Worm (Caenorhabditis elegans): ENCODE measurements around the gene srbc-36.

srbc-36 gene

ce11 chrV:3506252-3506651 is 15.9 kb upstream of the srbc-36 start, which contains the start of gene ugt-64:
Gene ugt-64 (minus strand): TSS chrV:3506352.
- peak; percentile 24 for TF ChIP-seq lsl-1 (GFP tag; optimal IDR thresholded peaks at IDR 0.05)

DNA sequence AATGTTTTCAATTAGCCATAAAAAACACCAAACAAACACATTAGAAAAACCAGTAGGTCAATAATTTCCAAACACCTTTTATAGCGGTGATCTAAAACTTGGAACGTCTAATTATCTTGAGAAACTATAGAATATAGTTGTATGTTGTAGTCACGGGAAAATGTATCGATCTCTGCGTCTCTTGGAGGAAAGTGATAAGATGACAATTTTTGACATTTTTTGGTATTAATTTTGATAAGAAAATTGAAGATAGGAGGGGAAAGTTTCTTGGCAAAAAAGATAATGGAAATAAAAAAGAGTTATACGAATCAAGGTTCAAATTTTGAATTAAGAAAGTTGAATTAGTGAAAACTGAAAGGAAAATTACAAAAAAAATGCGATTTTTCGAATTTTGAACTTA is 15.4 kb upstream of the srbc-36 start:
- TF ChIP-seq madf-10 (tag; optimal IDR thresholded peaks at IDR 0.05) (no peak), pha-4 (tag; optimal IDR thresholded peaks at IDR 0.05) (peak; percentile 48), atf-7 (tag; optimal IDR thresholded peaks at IDR 0.05) (peak; percentile 26), unc-62 (GFP tag; optimal IDR thresholded peaks at IDR 0.05) (peak; percentile 62), nhr-90 (tag; optimal IDR thresholded peaks at IDR 0.05) (no peak), tbp1 (GFP tag; optimal IDR thresholded peaks at IDR 0.05) (peak; percentile 21), T07F8.4 (tag; optimal IDR thresholded peaks at IDR 0.05) (no peak), madf-3 (GFP tag; IDR thresholded peaks at IDR 0.05) (no peak), nhr-80 (tag; optimal IDR thresholded peaks at IDR 0.05) (peak; percentile 79)

ce11 chrV:3502038-3502437 is 11.7 kb upstream of the srbc-36 start, which contains the start of the genes C07G3.8 and C07G3.10:
Gene C07G3.8 (minus strand): TSS chrV:3502138.
Gene C07G3.10 (plus strand): TSS chrV:3502307.
- no peak for TF ChIP-seq B0019.2 (GFP tag; conservative IDR thresholded peaks at IDR 0.05)
- no peak for TF ChIP-seq pha-4 (tag; optimal IDR thresholded peaks at IDR 0.05)
- no peak for TF ChIP-seq ceh-91 (GFP tag; IDR thresholded peaks at IDR 0.05)
- TF ChIP-seq egl-18 (GFP tag; IDR thresholded peaks at IDR 0.05): no peak
- no peak for TF ChIP-seq lin-40 (tag; optimal IDR thresholded peaks at IDR 0.05)
- TF ChIP-seq ztf-26 (tag; optimal IDR thresholded peaks at IDR 0.05): no peak
- no peak for TF ChIP-seq attf-3 (GFP tag; conservative IDR thresholded peaks at IDR 0.05)
- no peak for TF ChIP-seq F57A8.1 (GFP tag; optimal IDR thresholded peaks at IDR 0.05)
- no peak for TF ChIP-seq Y67H2A.10 (GFP tag; conservative IDR thresholded peaks at IDR 0.05)
- TF ChIP-seq snpc-4 (GFP tag; optimal IDR thresholded peaks at IDR 0.05): no peak
- TF ChIP-seq snpc-4 (tag; optimal IDR thresholded peaks at IDR 0.05): no peak
- TF ChIP-seq K12H6.12 (tag; optimal IDR thresholded peaks at IDR 0.05): no peak

- TF ChIP-seq mxl-1 (tag; optimal IDR thresholded peaks at IDR 0.05) (no peak), ztf-22 (GFP tag; optimal IDR thresholded peaks at IDR 0.05) (no peak), ztf-6 (GFP tag; IDR thresholded peaks at IDR 0.05) (no peak), Y67H2A.10 (GFP tag; conservative IDR thresholded peaks at IDR 0.05) (no peak), attf-3 (GFP tag; conservative IDR thresholded peaks at IDR 0.05) (no peak), madf-10 (tag; optimal IDR thresholded peaks at IDR 0.05) (no peak)
Measured at ce11 chrV:3496880-3497279, 6.5 kb upstream of the srbc-36 start, which contains the start of gene C07G3.15. Gene C07G3.15 (minus strand): TSS chrV:3496980.

DNA sequence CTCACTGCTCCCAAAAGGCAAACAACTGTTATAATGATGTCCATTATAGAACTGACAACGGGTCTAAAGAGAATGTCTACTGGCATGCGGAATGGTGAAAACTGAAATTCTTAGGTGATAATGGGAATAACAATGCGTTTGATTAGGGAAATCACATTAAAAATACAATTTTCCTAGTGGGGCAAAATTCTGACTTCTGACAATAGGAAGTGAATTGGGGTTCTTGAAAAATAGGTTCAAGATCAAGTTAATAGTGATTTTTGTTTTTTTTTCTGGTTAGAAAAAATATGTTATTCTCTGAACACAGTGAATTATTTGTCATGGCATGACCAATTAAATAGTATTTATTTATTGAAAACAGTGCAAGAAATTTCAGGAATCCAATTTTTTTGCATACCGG is 3.5 kb downstream of the srbc-36 start, which contains the start of gene srbc-32:
Gene srbc-32, minus strand, starts transcription at position 101 of the 400 bp plus-strand sequence.
- TF ChIP-seq fkh-3 (tag; optimal IDR thresholded peaks at IDR 0.05): no peak
- TF ChIP-seq K11D2.4 (GFP tag; IDR thresholded peaks at IDR 0.05): no peak
- TF ChIP-seq hmg-20 (GFP tag; IDR thresholded peaks at IDR 0.05): no peak
- TF ChIP-seq bed-1 (GFP tag; IDR thresholded peaks at IDR 0.05): no peak
- no peak for TF ChIP-seq D2030.7 (GFP tag; IDR thresholded peaks at IDR 0.05)
- TF ChIP-seq ama-1 (optimal IDR thresholded peaks at IDR 0.05): no peak
- no peak for TF ChIP-seq ama-1 (GFP tag; optimal IDR thresholded peaks at IDR 0.05)
- TF ChIP-seq F57A8.1 (GFP tag; optimal IDR thresholded peaks at IDR 0.05): no peak
- no peak for TF ChIP-seq ceh-79 (tag; optimal IDR thresholded peaks at IDR 0.05)
- TF ChIP-seq snpc-1.1 (tag; optimal IDR thresholded peaks at IDR 0.05; ENCODE audit: insufficient read depth): no peak
- TF ChIP-seq let-607 (tag; optimal IDR thresholded peaks at IDR 0.05): no peak
- no peak for TF ChIP-seq tbx-9 (tag; optimal IDR thresholded peaks at IDR 0.05; ENCODE audit: borderline replicate concordance)

All from whole organism, young adult.